Fruit fly (Drosophila melanogaster) whole organism, embryonic: ENCODE results near the gene CG31924.

Experiments used
- Ada2b ChIP-seq: fragments of 200-800 bp; sonication (Bioruptor generic); IDR thresholded peaks from 2 replicates; pipeline ENCODE4 v1.3.6; 2022; ENCODE audit warnings: missing biosample characterization, missing genetic modification characterization
- BEAF-32 ChIP-seq: fragments of 200-800 bp; sonication (Bioruptor generic); optimal IDR thresholded peaks from 3 replicates; lab custom pipeline; 2017; ENCODE audit warnings: missing biosample characterization, missing genetic modification characterization, mild to moderate bottlenecking, moderate library complexity, missing genetic modification reagents
- CG10366 ChIP-seq: fragments of 200-800 bp; sonication (Bioruptor generic); IDR thresholded peaks from 2 replicates; pipeline ENCODE4 v1.3.6; 2022; ENCODE audit warnings: missing biosample characterization, missing genetic modification characterization
- CG10462 ChIP-seq: fragments of 200-800 bp; sonication (Bioruptor generic); optimal IDR thresholded peaks from 2 replicates; lab custom pipeline; 2016; ENCODE audit warnings: missing biosample characterization, missing genetic modification characterization
- CG10565 ChIP-seq: fragments of 200-800 bp; sonication (Bioruptor generic); optimal IDR thresholded peaks from 3 replicates; lab custom pipeline; 2016; ENCODE audit warnings: missing biosample characterization, mild to moderate bottlenecking, missing genetic modification characterization
- CG11456 ChIP-seq: fragments of 200-800 bp; sonication (Bioruptor generic); IDR thresholded peaks from 3 replicates; pipeline ENCODE4 v1.3.6; 2022; ENCODE audit warnings: missing biosample characterization, missing genetic modification characterization
- CG15011 ChIP-seq: fragments of 200-800 bp; sonication (Bioruptor generic); optimal IDR thresholded peaks from 3 replicates; lab custom pipeline; 2018; ENCODE audit warnings: missing biosample characterization, mild to moderate bottlenecking, missing genetic modification characterization
- CG16815 ChIP-seq: fragments of 200-800 bp; sonication (Bioruptor generic); optimal IDR thresholded peaks from 3 replicates; lab custom pipeline; 2017; ENCODE audit warnings: missing biosample characterization, mild to moderate bottlenecking, missing genetic modification characterization
- CG2199 ChIP-seq: fragments of 200-800 bp; sonication (Bioruptor generic); IDR thresholded peaks from 3 replicates; pipeline ENCODE4 v1.3.6; 2022; ENCODE audit warnings: missing biosample characterization, missing genetic modification characterization
- CG2678 ChIP-seq: fragments of 200-800 bp; sonication (Bioruptor generic); optimal IDR thresholded peaks from 3 replicates; lab custom pipeline; 2019; ENCODE audit warnings: missing biosample characterization, mild to moderate bottlenecking, missing genetic modification characterization, moderate library complexity
- CG2712 ChIP-seq: fragments of 200-800 bp; optimal IDR thresholded peaks from 3 replicates; lab custom pipeline; 2019; ENCODE audit warnings: missing biosample characterization, mild to moderate bottlenecking, missing genetic modification characterization, moderate library complexity
- CG2889 ChIP-seq: fragments of 200-800 bp; sonication (Bioruptor generic); IDR thresholded peaks from 3 replicates; pipeline ENCODE4 v1.3.6; 2022; ENCODE audit warnings: missing biosample characterization, missing genetic modification characterization
- CG32767 ChIP-seq: fragments of 200-800 bp; sonication (Bioruptor generic); IDR thresholded peaks from 2 replicates; pipeline ENCODE4 v1.3.6; 2022; ENCODE audit warnings: missing biosample characterization, missing genetic modification characterization
- CG3281 ChIP-seq: fragments of 200-800 bp; sonication (Bioruptor generic); optimal IDR thresholded peaks from 3 replicates; lab custom pipeline; 2017; ENCODE audit warnings: missing biosample characterization, mild to moderate bottlenecking, missing genetic modification characterization
- CG3726 ChIP-seq: fragments of 200-800 bp; sonication (Bioruptor generic); IDR thresholded peaks from 3 replicates; pipeline ENCODE4, ENCODE4 v1.3.6; 2022; ENCODE audit warnings: missing biosample characterization, missing genetic modification characterization
- CG4424 ChIP-seq: fragments of 200-800 bp; sonication (Bioruptor generic); optimal IDR thresholded peaks from 3 replicates; lab custom pipeline; 2016; ENCODE audit warnings: missing biosample characterization, missing genetic modification characterization
- CG6272 ChIP-seq: fragments of 200-800 bp; sonication (Bioruptor generic); IDR thresholded peaks from 2 replicates; pipeline ENCODE4 v1.3.6; 2022; ENCODE audit warnings: missing biosample characterization, missing genetic modification characterization
- CG6654 ChIP-seq: fragments of 200-800 bp; sonication (Bioruptor generic); optimal IDR thresholded peaks from 2 replicates; lab custom pipeline; 2017; ENCODE audit warnings: missing biosample characterization, mild to moderate bottlenecking, missing genetic modification characterization
- CG6813 ChIP-seq: fragments of 200-800 bp; sonication (Bioruptor generic); optimal IDR thresholded peaks from 2 replicates; lab custom pipeline; 2017; ENCODE audit warnings: missing biosample characterization, missing genetic modification characterization, mild to moderate bottlenecking, moderate library complexity, missing genetic modification reagents
- CG8290 ChIP-seq, 3 experiments: fragments of 200-800 bp; sonication (Bioruptor generic); optimal IDR thresholded peaks; 2 replicates each; lab custom pipeline; 2016 to 2019; ENCODE audit warnings: missing biosample characterization in 3 of 3, missing genetic modification characterization in 3 of 3, mild to moderate bottlenecking in 2 of 3, moderate library complexity in 1 of 3
- CHES-1-like ChIP-seq: fragments of 200-800 bp; sonication (Bioruptor generic); optimal IDR thresholded peaks from 2 replicates; lab custom pipeline; 2016; ENCODE audit warnings: missing biosample characterization, missing genetic modification characterization
- Dbx ChIP-seq: fragments of 200-800 bp; sonication (Bioruptor generic); IDR thresholded peaks from 3 replicates; pipeline ENCODE4 v1.3.6; 2022; ENCODE audit warnings: missing biosample characterization, missing genetic modification characterization
- Hr51 ChIP-seq, 2 experiments: fragments of 200-800 bp; sonication (Bioruptor generic); optimal IDR thresholded peaks; 2 replicates in 1 of 2; 3 replicates in 1 of 2; lab custom pipeline; 2016 to 2018; ENCODE audit warnings: missing biosample characterization in 2 of 2, missing genetic modification characterization in 2 of 2, mild to moderate bottlenecking in 1 of 2, moderate library complexity in 1 of 2
- Lim3 ChIP-seq: fragments of 200-800 bp; sonication (Bioruptor generic); IDR thresholded peaks from 2 replicates; pipeline ENCODE4 v1.3.6; 2022; ENCODE audit warnings: missing biosample characterization, missing genetic modification characterization
- Scr ChIP-seq: fragments of 200-800 bp; sonication (Bioruptor generic); IDR thresholded peaks from 2 replicates; pipeline ENCODE4 v1.3.6; 2022; ENCODE audit warnings: missing biosample characterization, missing genetic modification characterization; ENCODE audit not compliant: partially characterized antibody
- Side ChIP-seq: fragments of 200-800 bp; sonication (Bioruptor generic); optimal IDR thresholded peaks from 2 replicates; lab custom pipeline; 2016; ENCODE audit warnings: missing biosample characterization, missing genetic modification characterization
- Sox100B ChIP-seq: fragments of 200-800 bp; sonication (Bioruptor generic); optimal IDR thresholded peaks from 3 replicates; lab custom pipeline; 2018; ENCODE audit warnings: missing biosample characterization, mild to moderate bottlenecking, missing genetic modification characterization
- Sry-β ChIP-seq: fragments of 200-800 bp; sonication (Bioruptor generic); optimal IDR thresholded peaks from 2 replicates; lab custom pipeline; 2018; ENCODE audit warnings: missing biosample characterization, mild to moderate bottlenecking, missing genetic modification characterization, moderate library complexity
- abd-A ChIP-seq: fragments of 200-800 bp; sonication (Bioruptor generic); optimal IDR thresholded peaks from 3 replicates; lab custom pipeline; 2019; ENCODE audit warnings: missing biosample characterization, mild to moderate bottlenecking, missing genetic modification characterization, moderate library complexity
- amos ChIP-seq: fragments of 200-800 bp; sonication (Bioruptor generic); IDR thresholded peaks from 2 replicates; pipeline ENCODE4 v1.3.6; 2022; ENCODE audit warnings: missing biosample characterization, missing genetic modification characterization; ENCODE audit not compliant: partially characterized antibody
- cg ChIP-seq: fragments of 200-800 bp; sonication (Bioruptor generic); optimal IDR thresholded peaks from 3 replicates; lab custom pipeline; 2019; ENCODE audit warnings: missing biosample characterization, mild to moderate bottlenecking, missing genetic modification characterization, moderate library complexity
- ci ChIP-seq: fragments of 200-800 bp; sonication (Bioruptor generic); IDR thresholded peaks from 3 replicates; pipeline ENCODE4 v1.3.6; 2022; ENCODE audit warnings: missing biosample characterization, missing genetic modification characterization
- ems ChIP-seq: fragments of 200-800 bp; sonication (Bioruptor generic); optimal IDR thresholded peaks from 3 replicates; lab custom pipeline; 2016; ENCODE audit warnings: missing biosample characterization, missing genetic modification characterization
- ewg ChIP-seq: fragments of 200-800 bp; sonication (Bioruptor generic); optimal IDR thresholded peaks from 3 replicates; lab custom pipeline; 2017; ENCODE audit warnings: mild to moderate bottlenecking, missing biosample characterization, missing genetic modification reagents, missing genetic modification characterization
- eyg ChIP-seq: fragments of 200-800 bp; sonication (Bioruptor generic); optimal IDR thresholded peaks from 3 replicates; lab custom pipeline; 2016; ENCODE audit warnings: missing biosample characterization, missing genetic modification characterization
- fd3F ChIP-seq: fragments of 200-800 bp; sonication (Bioruptor generic); optimal IDR thresholded peaks from 2 replicates; lab custom pipeline; 2018; ENCODE audit warnings: missing biosample characterization, mild to moderate bottlenecking, missing genetic modification characterization, moderate library complexity
- fd96Cb ChIP-seq: fragments of 200-800 bp; sonication (Bioruptor generic); optimal IDR thresholded peaks from 2 replicates; lab custom pipeline; 2018; ENCODE audit warnings: missing biosample characterization, mild to moderate bottlenecking, missing genetic modification characterization, moderate library complexity
- gem ChIP-seq: fragments of 200-800 bp; sonication (Bioruptor generic); optimal IDR thresholded peaks from 2 replicates; lab custom pipeline; 2019; ENCODE audit warnings: missing biosample characterization, mild to moderate bottlenecking, missing genetic modification characterization, moderate library complexity
- her ChIP-seq: fragments of 200-800 bp; sonication (Bioruptor generic); optimal IDR thresholded peaks from 2 replicates; lab custom pipeline; 2016; ENCODE audit warnings: missing biosample characterization, missing genetic modification characterization
- jing ChIP-seq: fragments of 200-800 bp; sonication (Bioruptor generic); optimal IDR thresholded peaks from 2 replicates; lab custom pipeline; 2018; ENCODE audit warnings: missing biosample characterization, mild to moderate bottlenecking, missing genetic modification characterization
- kah ChIP-seq: fragments of 200-800 bp; sonication (Bioruptor generic); optimal IDR thresholded peaks from 2 replicates; lab custom pipeline; 2018; ENCODE audit warnings: missing biosample characterization, mild to moderate bottlenecking, missing genetic modification characterization
- ken ChIP-seq: fragments of 200-800 bp; sonication (Bioruptor generic); IDR thresholded peaks from 3 replicates; pipeline ENCODE4 v1.3.6; 2022; ENCODE audit warnings: missing biosample characterization, missing genetic modification characterization
- lbe ChIP-seq: fragments of 200-800 bp; sonication (Bioruptor generic); optimal IDR thresholded peaks from 2 replicates; lab custom pipeline; 2016; ENCODE audit warnings: missing biosample characterization, mild to moderate bottlenecking, missing genetic modification characterization
- lov ChIP-seq, 2 experiments: fragments of 200-800 bp in 1 of 2; fragments of >200 bp in 1 of 2; sonication (Bioruptor generic) in 1 of 2; IDR thresholded peaks in 1 of 2; optimal IDR thresholded peaks in 1 of 2; 2 replicates in 1 of 2; 3 replicates in 1 of 2; pipeline versions ENCODE4 v1.3.6 to Lab custom; 2017 to 2022; ENCODE audit warnings: missing biosample characterization in 1 of 2, missing genetic modification characterization in 1 of 2
- mld ChIP-seq: fragments of 200-800 bp; sonication (Bioruptor generic); IDR thresholded peaks from 3 replicates; pipeline ENCODE4 v1.3.6; 2022; ENCODE audit warnings: missing biosample characterization, missing genetic modification characterization; ENCODE audit not compliant: partially characterized antibody
- sim ChIP-seq: fragments of 200-800 bp; sonication (Bioruptor generic); IDR thresholded peaks from 2 replicates; pipeline ENCODE4 v1.3.6; 2022; ENCODE audit warnings: missing biosample characterization, missing genetic modification characterization
- slbo ChIP-seq: fragments of 200-800 bp; sonication (Bioruptor generic); IDR thresholded peaks from 2 replicates; pipeline ENCODE4 v1.3.6; 2022; ENCODE audit warnings: missing biosample characterization, missing genetic modification characterization
- so ChIP-seq: fragments of 200-800 bp; sonication (Bioruptor generic); IDR thresholded peaks from 3 replicates; pipeline ENCODE4 v1.3.6; 2022; ENCODE audit warnings: missing biosample characterization, missing genetic modification characterization
- vnd ChIP-seq: fragments of 200-800 bp; sonication (Bioruptor generic); IDR thresholded peaks from 3 replicates; pipeline ENCODE4 v1.3.6; 2022; ENCODE audit warnings: missing biosample characterization, missing genetic modification characterization; ENCODE audit not compliant: partially characterized antibody

Gene CG31924

dm6 chr2L:1316422-1316821, 38.3 kb downstream of the CG31924 start (continued):
- TF ChIP-seq ken (GFP tag; lab: Robert Waterston, UW) (peak; percentile 22; the same call in 1 of the 3 replicates), CG16815 (GFP tag; lab: Kevin White, UChicago) (peak; percentile 5), CG11456 (GFP tag; lab: Robert Waterston, UW) (no peak), CG6654 (GFP tag; lab: Kevin White, UChicago) (no peak), CG6813 (GFP tag; lab: Kevin White, UChicago) (no peak), lov (optimal IDR thresholded peaks at IDR 0.05; lab: Kevin White, UChicago) (no peak), lov (GFP tag; IDR thresholded peaks at IDR 0.05; lab: Robert Waterston, UW) (no peak), Ada2b (no peak), CG2889 (GFP tag; lab: Robert Waterston, UW) (no peak), vnd (GFP tag; lab: Robert Waterston, UW) (no peak), abd-A (tag; lab: Kevin White, UChicago) (peak; percentile 23), CG6272 (no peak), Scr (GFP tag; lab: Robert Waterston, UW) (no peak), fd3F (GFP tag; lab: Kevin White, UChicago) (no peak), Sry-β (GFP tag; lab: Kevin White, UChicago) (no peak), cg (no peak), amos (GFP tag; lab: Robert Waterston, UW) (no peak), CG2199 (GFP tag; lab: Robert Waterston, UW) (no peak), CG3726 (GFP tag; lab: Robert Waterston, UW) (no peak), ci (0 out of 3 replicates have a peak, but pooled peaks have one; percentile 58), CG32767 (GFP tag; lab: Robert Waterston, UW) (peak; percentile 31; the same call in 1 of the 2 replicates), jing (GFP tag; lab: Kevin White, UChicago) (no peak), CG4424 (peak; percentile 10), CG3281 (GFP tag; lab: Kevin White, UChicago) (peak; percentile 30), slbo (peak; percentile 67), CG15011 (GFP tag; lab: Kevin White, UChicago) (no peak), so (GFP tag; lab: Robert Waterston, UW) (no peak), CG10366 (peak; percentile 39; the same call in 1 of the 2 replicates), CG10462 (GFP tag; lab: Kevin White, UChicago) (no peak), sim (GFP tag; lab: Robert Waterston, UW) (no peak), CG8290 (GFP tag; optimal IDR thresholded peaks at IDR 0.05; lab: Kevin White, UChicago) (no peak), CG8290 (tag; optimal IDR thresholded peaks at IDR 0.05; lab: Kevin White, UChicago) (peak in 1 of 2 experiments; percentile 24), kah (GFP tag; lab: Kevin White, UChicago) (no peak), Dbx (GFP tag; lab: Robert Waterston, UW) (0 out of 3 replicates have a peak, but pooled peaks have one; percentile 20), fd96Cb (no peak), ewg (no peak), lbe (GFP tag; lab: Kevin White, UChicago) (no peak), her (GFP tag; lab: Kevin White, UChicago) (no peak), Lim3 (no peak), mld (GFP tag; lab: Robert Waterston, UW) (no peak), CG10565 (GFP tag; lab: Kevin White, UChicago) (no peak), CHES-1-like (no peak), Hr51 (GFP tag; optimal IDR thresholded peaks at IDR 0.05; lab: Kevin White, UChicago) (peak in 1 of 2 experiments; percentile 54), eyg (GFP tag; lab: Kevin White, UChicago) (no peak), CG2712 (tag; lab: Kevin White, UChicago) (peak; percentile 28), Sox100B (no peak), Side (GFP tag; lab: Kevin White, UChicago) (no peak), gem (tag; lab: Kevin White, UChicago) (peak; percentile 54), CG2678 (tag; lab: Kevin White, UChicago) (peak; percentile 55), BEAF-32 (no peak), ems (no peak)
